Fruit fly (Drosophila melanogaster): ENCODE results near the gene Eip74EF.

- TF ChIP-seq CG8159 (tag; optimal IDR thresholded peaks at IDR 0.05) (no peak), EcR (GFP tag; optimal IDR thresholded peaks at IDR 0.05) (no peak)
Measured at dm6 chr3L:17568698-17569097, 50.4 kb downstream of the Eip74EF start.
